Worm (Caenorhabditis elegans) whole organism, L4/young adult: ENCODE data around the gene mks-1.

Experiments used
- W03F9.2 ChIP-seq: fragments of 150-350 bp; optimal IDR thresholded peaks from 2 replicates; lab custom pipeline; 2014; ENCODE audit warnings: missing biosample characterization, missing genetic modification characterization
- dao-5 ChIP-seq: sonication (generic microtip); optimal IDR thresholded peaks from 2 replicates; lab custom pipeline; 2016; ENCODE audit warnings: missing genotype, missing genetic modification characterization, moderate library complexity, missing compliant biosample characterization
- him-1 ChIP-seq: sonication (generic microtip); optimal IDR thresholded peaks from 2 replicates; lab custom pipeline; 2016; ENCODE audit warnings: missing genotype, missing genetic modification reagents, missing genetic modification characterization, missing compliant biosample characterization

mks-1 gene

ce11 chrIII:3219050-3219449 lies 33.0 kb downstream of the mks-1 start, which contains the start of gene frm-8:
frm-8 (minus strand) TSS chrIII:3219150.
- TF ChIP-seq dao-5 (tag; lab: Kevin White, UChicago) = no peak
- no peak for TF ChIP-seq W03F9.2 (tag; lab: Kevin White, UChicago)
- no peak for TF ChIP-seq him-1 (tag; lab: Kevin White, UChicago)

ce11 chrIII:3220287-3220686 lies 34.2 kb downstream of the mks-1 start:
- TF ChIP-seq dao-5 (tag; lab: Kevin White, UChicago) (no peak), him-1 (tag; lab: Kevin White, UChicago) (no peak), W03F9.2 (tag; lab: Kevin White, UChicago) (no peak)

- no peak for TF ChIP-seq W03F9.2 (tag; lab: Kevin White, UChicago)
- no peak for TF ChIP-seq dao-5 (tag; lab: Kevin White, UChicago)
- TF ChIP-seq him-1 (tag; lab: Kevin White, UChicago) = no peak
These were observed 36.6 kb downstream of the mks-1 start for ce11 chrIII:3222707-3223106.

ce11 chrIII:3224102-3224501 lies 38.0 kb downstream of the mks-1 start:
- TF ChIP-seq dao-5 (tag; lab: Kevin White, UChicago) = no peak
- no peak for TF ChIP-seq W03F9.2 (tag; lab: Kevin White, UChicago)
- TF ChIP-seq him-1 (tag; lab: Kevin White, UChicago) = no peak

ce11 chrIII:3232650-3233152 lies 46.6 kb downstream of the mks-1 start, which contains the start of gene Y53G8AL.1:
Y53G8AL.1 (plus strand) TSS chrIII:3233102.
- TF ChIP-seq W03F9.2 (tag; lab: Kevin White, UChicago) (no peak), him-1 (tag; lab: Kevin White, UChicago) (no peak), dao-5 (tag; lab: Kevin White, UChicago) (no peak)

- TF ChIP-seq him-1 (tag; lab: Kevin White, UChicago) = no peak
- TF ChIP-seq dao-5 (tag; lab: Kevin White, UChicago) = no peak
- TF ChIP-seq W03F9.2 (tag; lab: Kevin White, UChicago) = no peak
These were observed 54.8 kb downstream of the mks-1 start for ce11 chrIII:3240893-3241292.
